Fruit fly (Drosophila melanogaster) whole organism, prepupa: Measurements from ENCODE around the gene CG7728.
A peak's percentile ranks its signal among the peaks of the same experiment; 100 is the strongest.

ENCODE experiments used
- Blimp-1 ChIP-seq: fragments of 200-800 bp; sonication (Bioruptor generic); optimal IDR thresholded peaks from 3 replicates; lab custom pipeline; 2017; ENCODE audit warnings: missing biosample characterization, missing genetic modification characterization, mild to moderate bottlenecking, moderate library complexity, missing genetic modification reagents
- CG10631 ChIP-seq: fragments of 200-800 bp; sonication (Bioruptor generic); optimal IDR thresholded peaks from 2 replicates; lab custom pipeline; 2016; ENCODE audit warnings: missing biosample characterization, missing genetic modification characterization
- CG11294 ChIP-seq: fragments of 200-800 bp; sonication (Bioruptor generic); IDR thresholded peaks from 2 replicates; pipeline ENCODE4 v1.3.6; 2022; ENCODE audit warnings: missing biosample characterization, missing genetic modification characterization
- CG11902 ChIP-seq: fragments of 200-800 bp; sonication (Bioruptor generic); optimal IDR thresholded peaks from 3 replicates; lab custom pipeline; 2016; ENCODE audit warnings: missing biosample characterization, missing genetic modification characterization
- CG1621 ChIP-seq: fragments of 200-800 bp; sonication (Bioruptor generic); optimal IDR thresholded peaks from 3 replicates; lab custom pipeline; 2018; ENCODE audit warnings: missing biosample characterization, mild to moderate bottlenecking, missing genetic modification characterization
- CG16779 ChIP-seq: fragments of 200-800 bp; sonication (Bioruptor generic); optimal IDR thresholded peaks from 3 replicates; lab custom pipeline; 2017; ENCODE audit warnings: missing biosample characterization, mild to moderate bottlenecking, missing genetic modification characterization
- CG3032 ChIP-seq: fragments of 200-800 bp; optimal IDR thresholded peaks from 2 replicates; lab custom pipeline; 2019; ENCODE audit warnings: missing biosample characterization, mild to moderate bottlenecking, missing genetic modification characterization, moderate library complexity
- CG3919 ChIP-seq: fragments of 200-800 bp; sonication (Bioruptor generic); optimal IDR thresholded peaks from 3 replicates; lab custom pipeline; 2016; ENCODE audit warnings: missing biosample characterization, missing genetic modification characterization
- CG4318 ChIP-seq: fragments of 200-800 bp; sonication (Bioruptor generic); optimal IDR thresholded peaks from 3 replicates; lab custom pipeline; 2017; ENCODE audit warnings: missing biosample characterization, mild to moderate bottlenecking, missing genetic modification characterization
- CG6163 ChIP-seq: fragments of 200-800 bp; sonication (Bioruptor generic); IDR thresholded peaks from 3 replicates; pipeline ENCODE4 v1.3.6; 2022; ENCODE audit warnings: missing biosample characterization, missing genetic modification characterization
- CG6276 ChIP-seq: fragments of 200-800 bp; sonication (Bioruptor generic); optimal IDR thresholded peaks from 2 replicates; lab custom pipeline; 2017; ENCODE audit warnings: missing biosample characterization, mild to moderate bottlenecking, missing genetic modification characterization
- CG6792 ChIP-seq: fragments of 200-800 bp; sonication (Bioruptor generic); optimal IDR thresholded peaks from 3 replicates; lab custom pipeline; 2016; ENCODE audit warnings: missing biosample characterization, missing genetic modification characterization
- CG6808 ChIP-seq: fragments of 200-800 bp; sonication (Bioruptor generic); optimal IDR thresholded peaks from 3 replicates; lab custom pipeline; 2017; ENCODE audit warnings: missing biosample characterization, missing genetic modification characterization, mild to moderate bottlenecking, moderate library complexity, missing genetic modification reagents
- CG7368 ChIP-seq: fragments of 200-800 bp; sonication (Bioruptor generic); optimal IDR thresholded peaks from 3 replicates; lab custom pipeline; 2016; ENCODE audit warnings: missing biosample characterization, missing genetic modification characterization
- CG8119 ChIP-seq: fragments of 200-800 bp; sonication (Bioruptor generic); IDR thresholded peaks from 3 replicates; pipeline ENCODE4 v1.3.6; 2022; ENCODE audit warnings: missing biosample characterization, missing genetic modification characterization
- CG8319 ChIP-seq: fragments of 200-800 bp; sonication (Bioruptor generic); optimal IDR thresholded peaks from 3 replicates; lab custom pipeline; 2016; ENCODE audit warnings: missing biosample characterization, missing genetic modification characterization
- CG9139 ChIP-seq: fragments of 200-800 bp; sonication (Bioruptor generic); optimal IDR thresholded peaks from 3 replicates; lab custom pipeline; 2017; ENCODE audit warnings: missing biosample characterization, mild to moderate bottlenecking, missing genetic modification characterization
- Eip75B ChIP-seq: fragments of 200-800 bp; sonication (Bioruptor generic); optimal IDR thresholded peaks from 3 replicates; lab custom pipeline; 2016; ENCODE audit warnings: missing biosample characterization, missing genetic modification characterization
- Eip78C ChIP-seq: fragments of 200-800 bp; sonication (Bioruptor generic); peaks from one replicate; lab custom pipeline; 2016; ENCODE audit warnings: missing biosample characterization, missing genetic modification characterization
- Eip93F ChIP-seq: fragments of 200-800 bp; sonication (Bioruptor generic); optimal IDR thresholded peaks from 2 replicates; lab custom pipeline; 2016; ENCODE audit warnings: missing biosample characterization, mild to moderate bottlenecking, missing genetic modification characterization
- Ets96B ChIP-seq: fragments of 200-800 bp; optimal IDR thresholded peaks from 2 replicates; lab custom pipeline; 2019; ENCODE audit warnings: missing biosample characterization, mild to moderate bottlenecking, missing genetic modification characterization, moderate library complexity
- Hr39 ChIP-seq: fragments of 200-800 bp; sonication (Bioruptor generic); optimal IDR thresholded peaks from 2 replicates; lab custom pipeline; 2016; ENCODE audit warnings: missing biosample characterization, missing genetic modification characterization
- Hr4 ChIP-seq: fragments of 200-800 bp; sonication (Bioruptor generic); optimal IDR thresholded peaks from 3 replicates; lab custom pipeline; 2016; ENCODE audit warnings: missing biosample characterization, missing genetic modification characterization
- Met ChIP-seq: fragments of 200-800 bp; sonication (Bioruptor generic); optimal IDR thresholded peaks from 3 replicates; lab custom pipeline; 2016; ENCODE audit warnings: missing biosample characterization, missing genetic modification characterization
- Smox ChIP-seq: fragments of 200-800 bp; sonication (Bioruptor generic); optimal IDR thresholded peaks from 3 replicates; lab custom pipeline; 2016; ENCODE audit warnings: missing biosample characterization, missing genetic modification characterization
- Sox14 ChIP-seq: fragments of 200-800 bp; sonication (Bioruptor generic); optimal IDR thresholded peaks from 3 replicates; lab custom pipeline; 2016; ENCODE audit warnings: missing biosample characterization, missing genetic modification characterization
- Sox15 ChIP-seq: fragments of 200-800 bp; sonication (Bioruptor generic); optimal IDR thresholded peaks from 3 replicates; lab custom pipeline; 2016; ENCODE audit warnings: missing biosample characterization, missing genetic modification characterization
- acj6 ChIP-seq: fragments of 200-800 bp; sonication (Bioruptor generic); optimal IDR thresholded peaks from 3 replicates; lab custom pipeline; 2016; ENCODE audit warnings: missing biosample characterization, missing genetic modification characterization
- cyc ChIP-seq: fragments of 200-800 bp; sonication (Bioruptor generic); optimal IDR thresholded peaks from 3 replicates; lab custom pipeline; 2016; ENCODE audit warnings: missing biosample characterization, missing genetic modification characterization
- dac ChIP-seq: fragments of 200-800 bp; sonication (Bioruptor generic); optimal IDR thresholded peaks from 2 replicates; lab custom pipeline; 2017; ENCODE audit warnings: missing biosample characterization, mild to moderate bottlenecking, missing genetic modification characterization
- dsx ChIP-seq: fragments of 200-800 bp; optimal IDR thresholded peaks from 3 replicates; lab custom pipeline; 2019; ENCODE audit warnings: missing biosample characterization, mild to moderate bottlenecking, missing genetic modification characterization, moderate library complexity; ENCODE audit not compliant: poor library complexity, severe bottlenecking
- esn ChIP-seq: fragments of 200-800 bp; sonication (Bioruptor generic); optimal IDR thresholded peaks from 2 replicates; lab custom pipeline; 2016; ENCODE audit warnings: missing biosample characterization, mild to moderate bottlenecking, missing genetic modification characterization, moderate library complexity
- fd59A ChIP-seq: fragments of 200-800 bp; sonication (Bioruptor generic); optimal IDR thresholded peaks from 2 replicates; lab custom pipeline; 2017; ENCODE audit warnings: missing biosample characterization, mild to moderate bottlenecking, missing genetic modification characterization, missing genetic modification reagents
- fkh ChIP-seq: fragments of 200-800 bp; sonication (Bioruptor generic); optimal IDR thresholded peaks from 3 replicates; lab custom pipeline; 2017; ENCODE audit warnings: missing biosample characterization, mild to moderate bottlenecking, missing genetic modification characterization, moderate library complexity
- pdm3 ChIP-seq: fragments of 200-800 bp; sonication (Bioruptor generic); optimal IDR thresholded peaks from 3 replicates; lab custom pipeline; 2016; ENCODE audit warnings: missing biosample characterization, missing genetic modification characterization
- salr ChIP-seq, 2 experiments: fragments of 200-800 bp; sonication (Bioruptor generic); optimal IDR thresholded peaks; 3 replicates each; lab custom pipeline; 2016 to 2018; ENCODE audit warnings: missing biosample characterization in 2 of 2, missing genetic modification characterization in 2 of 2, mild to moderate bottlenecking in 1 of 2
- spab ChIP-seq: fragments of 200-800 bp; sonication (Bioruptor generic); optimal IDR thresholded peaks from 2 replicates; lab custom pipeline; 2017; ENCODE audit warnings: missing biosample characterization, mild to moderate bottlenecking, missing genetic modification characterization, missing genetic modification reagents
- ss ChIP-seq, 2 experiments: fragments of 200-800 bp; sonication (Bioruptor generic); optimal IDR thresholded peaks; 2 replicates in 1 of 2; 3 replicates in 1 of 2; lab custom pipeline; 2017 to 2018; ENCODE audit warnings: mild to moderate bottlenecking in 2 of 2, missing biosample characterization in 2 of 2, missing genetic modification characterization in 2 of 2, moderate library complexity in 1 of 2
- svp ChIP-seq: fragments of 200-800 bp; sonication (Bioruptor generic); peaks from one replicate; lab custom pipeline; 2016; ENCODE audit warnings: missing biosample characterization, missing genetic modification characterization
- topi ChIP-seq: fragments of 200-800 bp; sonication (Bioruptor generic); optimal IDR thresholded peaks from 3 replicates; lab custom pipeline; 2016; ENCODE audit warnings: missing biosample characterization, missing genetic modification characterization
- vri ChIP-seq: fragments of 200-800 bp; sonication (Bioruptor generic); optimal IDR thresholded peaks from 3 replicates; lab custom pipeline; 2016; ENCODE audit warnings: missing biosample characterization, mild to moderate bottlenecking, missing genetic modification characterization

The CG7728 gene

DNA sequence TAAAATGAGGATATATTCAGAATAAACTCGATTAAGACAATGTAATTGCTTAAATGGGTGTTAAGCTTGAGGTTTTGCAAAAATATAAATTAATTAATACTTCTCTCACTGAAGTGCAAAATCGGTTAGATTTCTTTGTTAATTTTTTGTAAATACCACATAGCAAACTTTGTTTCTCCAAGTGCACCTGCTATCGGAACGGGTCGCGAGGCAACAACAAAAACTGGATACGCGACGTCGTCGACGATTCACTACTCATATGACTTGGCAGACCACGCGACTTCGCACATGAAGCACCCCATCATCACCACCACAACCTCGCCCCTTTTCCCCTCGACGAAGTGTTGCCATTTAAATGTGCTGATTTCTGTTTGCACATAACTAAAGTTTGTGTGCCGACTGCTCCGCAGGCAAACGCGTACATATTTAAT lies 9.3 kb upstream of the CG7728 start (continued):
- TF ChIP-seq dsx (GFP tag; lab: Kevin White, UChicago) (peak; percentile 41), CG8319 (GFP tag; lab: Kevin White, UChicago) (peak; percentile 29), ss (GFP tag; optimal IDR thresholded peaks at IDR 0.05; lab: Kevin White, UChicago) (peak; percentile 13 to 19), CG9139 (GFP tag; lab: Kevin White, UChicago) (no peak), fkh (GFP tag; lab: Kevin White, UChicago) (peak; percentile 59), Sox15 (GFP tag; lab: Kevin White, UChicago) (peak; percentile 44), Blimp-1 (no peak), Eip75B (GFP tag; lab: Kevin White, UChicago) (peak; percentile 11), CG7368 (GFP tag; lab: Kevin White, UChicago) (peak; percentile 40), CG3919 (peak; percentile 59), CG6808 (GFP tag; lab: Kevin White, UChicago) (peak; percentile 51), CG6163 (GFP tag; lab: Robert Waterston, UW) (peak; percentile 75), Eip93F (GFP tag; lab: Kevin White, UChicago) (no peak), CG6792 (GFP tag; lab: Kevin White, UChicago) (peak; percentile 17), CG8119 (GFP tag; lab: Robert Waterston, UW) (peak; percentile 69), CG10631 (GFP tag; lab: Kevin White, UChicago) (peak; percentile 37), CG3032 (tag; lab: Kevin White, UChicago) (peak; percentile 56), pdm3 (GFP tag; lab: Kevin White, UChicago) (peak; percentile 54), cyc (peak; percentile 27), CG11294 (GFP tag; lab: Robert Waterston, UW) (peak; percentile 36; the same call in 1 of the 2 replicates), Met (GFP tag; lab: Kevin White, UChicago) (peak; percentile 32), salr (GFP tag; optimal IDR thresholded peaks at IDR 0.05; lab: Kevin White, UChicago) (peak; percentile 5 to 20), CG16779 (peak; percentile 21), svp (GFP tag; lab: Kevin White, UChicago) (peak; percentile 81), Smox (GFP tag; lab: Kevin White, UChicago) (peak; percentile 41), Hr39 (GFP tag; lab: Kevin White, UChicago) (peak; percentile 48), CG4318 (GFP tag; lab: Kevin White, UChicago) (peak; percentile 44), dac (GFP tag; lab: Kevin White, UChicago) (no peak), topi (peak; percentile 43), Sox14 (GFP tag; lab: Kevin White, UChicago) (peak; percentile 50), Eip78C (GFP tag; lab: Kevin White, UChicago) (peak; percentile 88), acj6 (peak; percentile 57), fd59A (peak; percentile 22), Ets96B (tag; lab: Kevin White, UChicago) (peak; percentile 50), CG11902 (GFP tag; lab: Kevin White, UChicago) (peak; percentile 47), vri (GFP tag; lab: Kevin White, UChicago) (peak; percentile 53), esn (GFP tag; lab: Kevin White, UChicago) (peak; percentile 19), spab (GFP tag; lab: Kevin White, UChicago) (peak; percentile 51), Hr4 (GFP tag; lab: Kevin White, UChicago) (peak; percentile 50)

DNA sequence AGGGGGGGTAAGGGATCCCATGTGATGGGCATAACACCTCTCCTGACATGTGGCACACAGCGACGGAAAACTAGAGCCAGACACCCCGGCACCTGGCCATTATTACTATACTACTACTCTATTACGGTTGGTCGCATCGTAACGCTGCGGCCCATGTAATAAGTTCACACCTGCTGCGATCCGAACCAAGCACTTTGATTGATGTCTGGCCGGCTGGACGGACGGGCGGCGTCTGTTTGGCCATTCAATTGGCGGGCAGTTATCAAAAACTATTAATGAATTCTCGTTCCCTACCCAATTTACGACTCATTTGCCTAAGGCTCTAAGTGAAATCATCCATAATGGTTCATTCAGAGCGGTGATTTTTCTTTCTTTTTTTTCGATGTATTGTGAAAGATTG lies 8.8 kb upstream of the CG7728 start:
- TF ChIP-seq CG1621 (tag; lab: Kevin White, UChicago) (no peak), Eip75B (GFP tag; lab: Kevin White, UChicago) (no peak), CG6276 (GFP tag; lab: Kevin White, UChicago) (no peak), Smox (GFP tag; lab: Kevin White, UChicago) (no peak), Eip93F (GFP tag; lab: Kevin White, UChicago) (no peak), fkh (GFP tag; lab: Kevin White, UChicago) (peak; percentile 58)
